Worm (Caenorhabditis elegans) whole organism, late embryonic: ENCODE measurements around the gene K08D9.6.

Source experiments
- F13H6.1 ChIP-seq: sonication (generic microtip); optimal IDR thresholded peaks from 2 replicates; lab custom pipeline; 2016; ENCODE audit warnings: missing genetic modification characterization, missing compliant biosample characterization
- ceh-45 ChIP-seq: fragments of 200-800 bp; sonication (Bioruptor generic); IDR thresholded peaks from 2 replicates; pipeline ENCODE4 v1.3.6; 2022; ENCODE audit warnings: missing genetic modification reagents, missing genetic modification characterization, missing compliant biosample characterization
- elt-2 ChIP-seq: sonication (generic microtip); optimal IDR thresholded peaks from 2 replicates; lab custom pipeline; 2016; ENCODE audit warnings: missing genetic modification reagents, missing genetic modification characterization, missing compliant biosample characterization
- elt-4 ChIP-seq: sonication (generic microtip); optimal IDR thresholded peaks from 2 replicates; lab custom pipeline; 2016; ENCODE audit warnings: missing genetic modification characterization, missing compliant biosample characterization
- ets-4 ChIP-seq: sonication (generic microtip); optimal IDR thresholded peaks from 2 replicates; lab custom pipeline; 2016; ENCODE audit warnings: missing genetic modification characterization, missing compliant biosample characterization
- hlh-8 ChIP-seq: sonication (generic microtip); optimal IDR thresholded peaks from 2 replicates; lab custom pipeline; 2016; ENCODE audit warnings: missing genotype, missing genetic modification characterization, missing compliant biosample characterization
- lim-6 ChIP-seq: sonication (generic microtip); optimal IDR thresholded peaks from 2 replicates; lab custom pipeline; 2016; ENCODE audit warnings: missing genetic modification characterization, missing compliant biosample characterization
- lin-11 ChIP-seq: fragments of 200-800 bp; sonication (Bioruptor generic); optimal IDR thresholded peaks from 2 replicates; lab custom pipeline; 2018; ENCODE audit warnings: mild to moderate bottlenecking, missing genetic modification characterization, missing compliant biosample characterization
- pag-3 ChIP-seq: sonication (generic microtip); optimal IDR thresholded peaks from 2 replicates; lab custom pipeline; 2016; ENCODE audit warnings: missing compliant biosample characterization, missing genetic modification characterization, borderline replicate concordance
- pax-1 ChIP-seq: fragments of 150-350 bp; optimal IDR thresholded peaks from 2 replicates; lab custom pipeline; 2014; ENCODE audit warnings: missing biosample characterization, missing genetic modification characterization
- pros-1 ChIP-seq: fragments of 150-350 bp; optimal IDR thresholded peaks from 2 replicates; lab custom pipeline; 2014; ENCODE audit warnings: missing biosample characterization, missing genetic modification reagents, missing genetic modification characterization
- ref-2 ChIP-seq: sonication (generic microtip); optimal IDR thresholded peaks from 2 replicates; lab custom pipeline; 2016; ENCODE audit warnings: missing genetic modification characterization, missing compliant biosample characterization
- rnt-1 ChIP-seq: sonication (generic microtip); optimal IDR thresholded peaks from 2 replicates; lab custom pipeline; 2016; ENCODE audit warnings: missing genetic modification characterization, missing compliant biosample characterization
- syd-9 ChIP-seq: sonication (generic microtip); optimal IDR thresholded peaks from 2 replicates; lab custom pipeline; 2016; ENCODE audit warnings: mild to moderate bottlenecking, missing genetic modification characterization, moderate library complexity, missing compliant biosample characterization
- unc-3 ChIP-seq, 2 experiments: fragments of 200-800 bp in 1 of 2; sonication (Bioruptor generic) in 1 of 2; sonication (generic microtip) in 1 of 2; conservative IDR thresholded peaks in 1 of 2; optimal IDR thresholded peaks in 1 of 2; 2 replicates each; pipeline versions ENCODE4 v1.3.6 to Lab custom; 2016 to 2022; ENCODE audit warnings: missing compliant biosample characterization in 2 of 2, missing genetic modification characterization in 2 of 2, missing genetic modification reagents in 1 of 2
- zip-5 ChIP-seq: sonication (generic microtip); optimal IDR thresholded peaks from 2 replicates; lab custom pipeline; 2016; ENCODE audit warnings: missing genetic modification characterization, missing compliant biosample characterization
- ztf-16 ChIP-seq: sonication (generic microtip); optimal IDR thresholded peaks from 2 replicates; lab custom pipeline; 2017; ENCODE audit warnings: missing genetic modification characterization, missing compliant biosample characterization

Gene K08D9.6

ce11 chrV:3188043-3188442 lies 46.7 kb downstream of the K08D9.6 start, which contains the start of gene lag-2:
TSS of gene lag-2 (plus strand) at chrV:3188343.
- TF ChIP-seq lin-11 (no peak), zip-5 (tag; lab: Kevin White, UChicago) (no peak), F13H6.1 (tag; lab: Kevin White, UChicago) (no peak), ets-4 (no peak), lim-6 (tag; lab: Kevin White, UChicago) (no peak), elt-4 (tag; lab: Kevin White, UChicago) (no peak), unc-3 (GFP tag; conservative IDR thresholded peaks at IDR 0.05; lab: Robert Waterston, UW) (no peak), unc-3 (tag; optimal IDR thresholded peaks at IDR 0.05; lab: Kevin White, UChicago) (no peak), ceh-45 (GFP tag; lab: Robert Waterston, UW) (no peak), pros-1 (tag; lab: Kevin White, UChicago) (no peak), syd-9 (tag; lab: Kevin White, UChicago) (no peak), ztf-16 (no peak), hlh-8 (tag; lab: Kevin White, UChicago) (no peak), pag-3 (tag; lab: Kevin White, UChicago) (no peak), rnt-1 (tag; lab: Kevin White, UChicago) (no peak)

- TF ChIP-seq ref-2 (tag; lab: Kevin White, UChicago) (no peak), elt-2 (tag; lab: Kevin White, UChicago) (no peak), pax-1 (tag; lab: Kevin White, UChicago) (no peak)
Measured at ce11 chrV:3185855-3186254, 48.9 kb downstream of the K08D9.6 start.
